Fruit fly (Drosophila melanogaster): Measurements from ENCODE around the gene RpS4.

Gene RpS4

DNA sequence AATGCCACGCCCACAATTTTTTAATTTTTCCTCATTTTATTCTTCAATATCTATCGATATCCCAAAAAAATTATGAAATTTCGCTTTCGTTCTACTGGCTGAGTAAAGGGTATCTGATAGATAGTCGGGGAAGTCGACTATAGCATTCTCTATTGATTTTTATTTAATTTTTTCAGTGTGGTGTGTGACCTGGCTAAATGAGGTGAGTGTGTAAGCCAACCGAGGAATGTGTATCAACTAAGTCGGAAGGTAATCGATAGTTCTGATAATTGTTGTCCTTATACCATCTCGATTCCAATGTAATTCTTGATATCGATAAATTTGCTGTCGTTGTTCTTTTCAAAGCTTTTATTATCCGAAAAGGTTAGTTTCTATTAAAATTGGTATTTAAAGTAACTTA, 35.1 kb upstream of the RpS4 start, which contains the start of gene CG11263 (continued):
- TF ChIP-seq Bgb (GFP tag; IDR thresholded peaks at IDR 0.05; ENCODE audit: partially characterized antibody) (peak; percentile 89), CG17568 (GFP tag; optimal IDR thresholded peaks at IDR 0.05) (no peak), E2f2 (GFP tag; IDR thresholded peaks at IDR 0.05) (peak; percentile 75), tgo (GFP tag; IDR thresholded peaks at IDR 0.05) (peak; percentile 30; the same call in 1 of the 3 replicates), CTCF (GFP tag; optimal IDR thresholded peaks at IDR 0.05) (peak; percentile 54), chm (GFP tag; IDR thresholded peaks at IDR 0.05) (no peak), MTF-1 (GFP tag; optimal IDR thresholded peaks at IDR 0.05; ENCODE audit: borderline replicate concordance) (no peak), Fer2 (tag; optimal IDR thresholded peaks at IDR 0.05) (no peak), ind (GFP tag; optimal IDR thresholded peaks at IDR 0.05) (peak; percentile 43), CG10654 (GFP tag; optimal IDR thresholded peaks at IDR 0.05) (no peak), CG4730 (GFP tag; IDR thresholded peaks at IDR 0.05) (no peak), CG10565 (GFP tag; optimal IDR thresholded peaks at IDR 0.05) (no peak), dati (GFP tag; IDR thresholded peaks at IDR 0.05) (no peak), hth (optimal IDR thresholded peaks at IDR 0.05) (no peak), CG2199 (GFP tag; IDR thresholded peaks at IDR 0.05) (peak; percentile 48; the same call in 1 of the 3 replicates), CG5953 (GFP tag; IDR thresholded peaks at IDR 0.05) (no peak), ERR (GFP tag; optimal IDR thresholded peaks at IDR 0.05) (no peak), CkIIα-i1 (GFP tag; IDR thresholded peaks at IDR 0.05) (no peak), Fer3 (tag; optimal IDR thresholded peaks at IDR 0.05) (peak; percentile 17), Jarid2 (GFP tag; optimal IDR thresholded peaks at IDR 0.05) (no peak), PHDP (tag; optimal IDR thresholded peaks at IDR 0.05) (peak; percentile 45), otp (GFP tag; IDR thresholded peaks at IDR 0.05) (no peak), CG9817 (tag; optimal IDR thresholded peaks at IDR 0.05) (no peak), usp (GFP tag; optimal IDR thresholded peaks at IDR 0.05) (no peak), Hr78 (GFP tag; optimal IDR thresholded peaks at IDR 0.05) (no peak), Hr3 (GFP tag; optimal IDR thresholded peaks at IDR 0.05) (peak; percentile 39), exex (tag; optimal IDR thresholded peaks at IDR 0.05) (no peak), shn (GFP tag; optimal IDR thresholded peaks at IDR 0.05) (peak; percentile 39), ci (GFP tag; IDR thresholded peaks at IDR 0.05) (0 out of 3 replicates have a peak, but pooled peaks have one; percentile 17), tap (tag; optimal IDR thresholded peaks at IDR 0.05) (no peak), CG16863 (GFP tag; optimal IDR thresholded peaks at IDR 0.05) (peak; percentile 7), maf-S (GFP tag; optimal IDR thresholded peaks at IDR 0.05) (peak; percentile 54), ro (GFP tag; IDR thresholded peaks at IDR 0.05) (no peak), pita (GFP tag; optimal IDR thresholded peaks at IDR 0.05) (peak; percentile 52), bsh (GFP tag; optimal IDR thresholded peaks at IDR 0.05) (no peak), Ada2b (GFP tag; IDR thresholded peaks at IDR 0.05) (peak; percentile 23; the same call in 1 of the 2 replicates), CG12299 (tag; optimal IDR thresholded peaks at IDR 0.05) (no peak), CG11560 (tag; IDR thresholded peaks at IDR 0.05) (no peak; the same call in 2 of the 3 replicates), Dbx (GFP tag; IDR thresholded peaks at IDR 0.05) (peak; percentile 73), Sin3A (optimal IDR thresholded peaks at IDR 0.05) (no peak), grn (GFP tag; optimal IDR thresholded peaks at IDR 0.05) (no peak), dan (GFP tag; IDR thresholded peaks at IDR 0.05) (no peak), gce (GFP tag; IDR thresholded peaks at IDR 0.05) (no peak), unc-4 (GFP tag; IDR thresholded peaks at IDR 0.05; ENCODE audit: partially characterized antibody) (peak; percentile 81), lmd (GFP tag; IDR thresholded peaks at IDR 0.05) (no peak; the same call in 1 of the 2 replicates), CG13296 (GFP tag; optimal IDR thresholded peaks at IDR 0.05) (no peak), CG4404 (GFP tag; IDR thresholded peaks at IDR 0.05) (no peak), CG8290 (GFP tag; optimal IDR thresholded peaks at IDR 0.05) (peak; percentile 73), CG8290 (tag; optimal IDR thresholded peaks at IDR 0.05) (peak; percentile 21 to 80), tio (GFP tag; optimal IDR thresholded peaks at IDR 0.05) (peak; percentile 21), CG31365 (tag; optimal IDR thresholded peaks at IDR 0.05) (no peak), rib (GFP tag; IDR thresholded peaks at IDR 0.05) (no peak), H15 (GFP tag; IDR thresholded peaks at IDR 0.05) (no peak), CG4820 (GFP tag; optimal IDR thresholded peaks at IDR 0.05) (peak; percentile 43)
